Worm (Caenorhabditis elegans) whole organism, L3 larva: Measurements from ENCODE around the gene F49E12.7.

Experiments
- R02D3.7 ChIP-seq: fragments of 150-350 bp; optimal IDR thresholded peaks from 2 replicates; lab custom pipeline; 2014; ENCODE audit warnings: missing biosample characterization, missing genetic modification characterization
- aly-2 ChIP-seq: fragments of 150-350 bp; optimal IDR thresholded peaks from 2 replicates; lab custom pipeline; 2014; ENCODE audit warnings: missing biosample characterization, missing genetic modification characterization
- ama-1 ChIP-seq: fragments of 150-350 bp; optimal IDR thresholded peaks from 2 replicates; lab custom pipeline; 2018
- ceh-16 ChIP-seq: sonication (generic microtip); optimal IDR thresholded peaks from 2 replicates; lab custom pipeline; 2017; ENCODE audit warnings: missing biosample characterization, missing genetic modification characterization
- ceh-28 ChIP-seq: fragments of 150-350 bp; optimal IDR thresholded peaks from 2 replicates; lab custom pipeline; 2014; ENCODE audit warnings: missing biosample characterization, missing genetic modification reagents, missing genetic modification characterization
- egl-27 ChIP-seq: sonication (generic microtip); optimal IDR thresholded peaks from 4 replicates; lab custom pipeline; 2017; ENCODE audit warnings: missing biosample characterization, missing genetic modification reagents, missing genetic modification characterization
- egl-5 ChIP-seq: fragments of 150-350 bp; optimal IDR thresholded peaks from 2 replicates; lab custom pipeline; 2017; ENCODE audit warnings: missing biosample characterization, missing genetic modification reagents, missing genetic modification characterization, inconsistent platforms
- elt-1 ChIP-seq: fragments of 150-350 bp; optimal IDR thresholded peaks from 2 replicates; lab custom pipeline; 2014; ENCODE audit warnings: missing biosample characterization, missing genetic modification characterization
- elt-2 ChIP-seq: sonication (generic microtip); optimal IDR thresholded peaks from 2 replicates; lab custom pipeline; 2016; ENCODE audit warnings: missing genetic modification reagents, mild to moderate bottlenecking, missing genetic modification characterization, missing compliant biosample characterization
- elt-3 ChIP-seq, 3 experiments: fragments of 150-350 bp in 1 of 3; sonication (generic microtip) in 2 of 3; optimal IDR thresholded peaks; 2 replicates in 2 of 3; 4 replicates in 1 of 3; lab custom pipeline; 2014 to 2017; ENCODE audit warnings: missing biosample characterization in 3 of 3, missing genetic modification characterization in 3 of 3
- fos-1 ChIP-seq: fragments of 150-350 bp; optimal IDR thresholded peaks from 2 replicates; lab custom pipeline; 2014; ENCODE audit warnings: missing biosample characterization, missing genetic modification characterization
- jun-1 ChIP-seq: fragments of 150-350 bp; optimal IDR thresholded peaks from 2 replicates; lab custom pipeline; 2014; ENCODE audit warnings: missing biosample characterization, missing genetic modification reagents, missing genetic modification characterization
- lin-15B ChIP-seq: fragments of 150-350 bp; optimal IDR thresholded peaks from 2 replicates; lab custom pipeline; 2014; ENCODE audit warnings: missing biosample characterization, missing genetic modification characterization
- lin-39 ChIP-seq: fragments of 150-350 bp; optimal IDR thresholded peaks from 2 replicates; lab custom pipeline; 2018; ENCODE audit warnings: missing biosample characterization, missing genetic modification reagents, missing genetic modification characterization
- mdl-1 ChIP-seq: fragments of 150-350 bp; optimal IDR thresholded peaks from 2 replicates; lab custom pipeline; 2014; ENCODE audit warnings: missing biosample characterization, missing genetic modification characterization
- mml-1 ChIP-seq: fragments of 150-350 bp; sonication (generic microtip); optimal IDR thresholded peaks from 3 replicates; lab custom pipeline; 2014; ENCODE audit warnings: missing biosample characterization, missing genetic modification characterization
- nfya-1 ChIP-seq: sonication (generic microtip); optimal IDR thresholded peaks from 2 replicates; lab custom pipeline; 2017; ENCODE audit warnings: missing genetic modification characterization, mild to moderate bottlenecking, missing compliant biosample characterization, antibody characterized with exemption, moderate library complexity; ENCODE audit not compliant: insufficient read depth
- nhr-11 ChIP-seq: fragments of 150-350 bp; optimal IDR thresholded peaks from 2 replicates; lab custom pipeline; 2014; ENCODE audit warnings: missing biosample characterization, missing genetic modification characterization
- nhr-25 ChIP-seq: sonication (generic microtip); optimal IDR thresholded peaks from 2 replicates; lab custom pipeline; 2017; ENCODE audit warnings: missing biosample characterization, missing genetic modification characterization
- nhr-28 ChIP-seq: fragments of 150-350 bp; optimal IDR thresholded peaks from 2 replicates; lab custom pipeline; 2014; ENCODE audit warnings: missing biosample characterization, missing genetic modification characterization
- nhr-43 ChIP-seq: sonication (generic microtip); optimal IDR thresholded peaks from 2 replicates; lab custom pipeline; 2016; ENCODE audit warnings: mild to moderate bottlenecking, missing genetic modification characterization, missing compliant biosample characterization; ENCODE audit not compliant: poor library complexity, severe bottlenecking
- nhr-67 ChIP-seq: fragments of 150-350 bp; optimal IDR thresholded peaks from 2 replicates; lab custom pipeline; 2014; ENCODE audit warnings: missing biosample characterization, missing genetic modification characterization
- nhr-76 ChIP-seq: fragments of 150-350 bp; sonication (generic microtip); optimal IDR thresholded peaks from 5 replicates; lab custom pipeline; 2014; ENCODE audit warnings: missing biosample characterization, missing genetic modification characterization
- nhr-77 ChIP-seq: fragments of 150-350 bp; optimal IDR thresholded peaks from 2 replicates; lab custom pipeline; 2014; ENCODE audit warnings: missing biosample characterization, missing genetic modification characterization
- pha-4 ChIP-seq: fragments of 150-350 bp; optimal IDR thresholded peaks from 2 replicates; lab custom pipeline; 2014; ENCODE audit warnings: missing biosample characterization, missing genetic modification reagents, missing genetic modification characterization
- pqm-1 ChIP-seq: fragments of 150-350 bp; optimal IDR thresholded peaks from 2 replicates; lab custom pipeline; 2017; ENCODE audit warnings: missing biosample characterization, missing genetic modification characterization, inconsistent platforms
- sea-2 ChIP-seq: fragments of 150-350 bp; sonication (generic microtip); optimal IDR thresholded peaks from 4 replicates; lab custom pipeline; 2014; ENCODE audit warnings: missing biosample characterization, missing genetic modification reagents, missing genetic modification characterization
- skn-1 ChIP-seq: fragments of 150-350 bp; optimal IDR thresholded peaks from 2 replicates; lab custom pipeline; 2014; ENCODE audit warnings: missing biosample characterization, missing genetic modification characterization
- snpc-4 ChIP-seq: fragments of 150-350 bp; optimal IDR thresholded peaks from 2 replicates; lab custom pipeline; 2014; ENCODE audit warnings: missing biosample characterization, missing genetic modification characterization
- tbx-2 ChIP-seq: sonication (generic microtip); optimal IDR thresholded peaks from 2 replicates; lab custom pipeline; 2016; ENCODE audit warnings: mild to moderate bottlenecking, missing genetic modification characterization, missing compliant biosample characterization
- unc-39 ChIP-seq: sonication (generic microtip); optimal IDR thresholded peaks from 4 replicates; lab custom pipeline; 2017; ENCODE audit warnings: missing biosample characterization, missing genetic modification characterization
- unc-62 ChIP-seq: fragments of 150-350 bp; sonication (generic microtip); optimal IDR thresholded peaks from 4 replicates; lab custom pipeline; 2014; ENCODE audit warnings: missing biosample characterization, missing genetic modification reagents, missing genetic modification characterization
- ztf-11 ChIP-seq: fragments of 150-350 bp; optimal IDR thresholded peaks from 2 replicates; lab custom pipeline; 2014; ENCODE audit warnings: missing biosample characterization, missing genetic modification characterization

The F49E12.7 gene

ce11 chrII:8399064-8399463, 3.1 kb upstream of the F49E12.7 start, which contains the start of gene dod-23:
TSS of gene dod-23 (minus strand) at chrII:8399164.
- no peak for TF ChIP-seq unc-39 (tag; lab: Kevin White, UChicago)

- TF ChIP-seq R02D3.7 (tag; lab: Kevin White, UChicago) = no peak
- no peak for TF ChIP-seq elt-3 (tag; optimal IDR thresholded peaks at IDR 0.05; lab: Kevin White, UChicago)
- no peak for TF ChIP-seq aly-2 (tag; lab: Kevin White, UChicago)
- TF ChIP-seq ceh-28 (tag; lab: Kevin White, UChicago) = no peak
- no peak for TF ChIP-seq nhr-77 (tag; lab: Kevin White, UChicago)
- no peak for TF ChIP-seq nhr-11
- no peak for TF ChIP-seq mml-1
- TF ChIP-seq nhr-28 (tag; lab: Kevin White, UChicago) = no peak
- TF ChIP-seq pqm-1 (tag; lab: Kevin White, UChicago) = no peak
- no peak for TF ChIP-seq ama-1
- TF ChIP-seq, all 47 proteins: peak for 0
Measured at ce11 chrII:8394205-8394604, 1.7 kb downstream of the F49E12.7 start, which contains the start of gene F49E12.8. TSS of gene F49E12.8 (minus strand) at chrII:8394305.

ce11 chrII:8392215-8392614, 3.7 kb downstream of the F49E12.7 start:
- no peak for TF ChIP-seq nhr-76 (tag; lab: Kevin White, UChicago)
- no peak for TF ChIP-seq tbx-2 (tag; lab: Kevin White, UChicago)
- TF ChIP-seq egl-27 (tag; lab: Kevin White, UChicago) = no peak
- TF ChIP-seq pqm-1 (tag; lab: Kevin White, UChicago) = peak; percentile 73
- TF ChIP-seq elt-1 (tag; lab: Kevin White, UChicago) = no peak
- no peak for TF ChIP-seq skn-1
- TF ChIP-seq ceh-16 (tag; lab: Kevin White, UChicago) = no peak
- no peak for TF ChIP-seq nhr-25
- no peak for TF ChIP-seq ztf-11 (tag; lab: Kevin White, UChicago)
- TF ChIP-seq elt-2 (tag; lab: Kevin White, UChicago) = peak; percentile 49
- TF ChIP-seq nhr-43 (tag; lab: Kevin White, UChicago) = no peak

ce11 chrII:8390751-8391150, 5.2 kb downstream of the F49E12.7 start, which contains the start of gene F49E12.10:
TSS of gene F49E12.10 (plus strand) at chrII:8391051.
- TF ChIP-seq pqm-1 (tag; lab: Kevin White, UChicago) = peak; percentile 41
- no peak for TF ChIP-seq nhr-43 (tag; lab: Kevin White, UChicago)
- TF ChIP-seq elt-2 (tag; lab: Kevin White, UChicago) = peak; percentile 39
- TF ChIP-seq, all 47 proteins: peak for 2

- TF ChIP-seq jun-1 (tag; lab: Kevin White, UChicago) = peak; percentile 27
- peak; percentile 56 for TF ChIP-seq fos-1 (tag; lab: Kevin White, UChicago)
- TF ChIP-seq pqm-1 (tag; lab: Kevin White, UChicago) = peak; percentile 97
- no peak for TF ChIP-seq ama-1
- peak; percentile 98 for TF ChIP-seq elt-2 (tag; lab: Kevin White, UChicago)
Measured at ce11 chrII:8388001-8388513, 7.9 kb downstream of the F49E12.7 start, which contains the start of gene drd-1. TSS of gene drd-1 (plus strand) at chrII:8388051.

ce11 chrII:8386897-8387296, 9.0 kb downstream of the F49E12.7 start:
- TF ChIP-seq jun-1 (tag; lab: Kevin White, UChicago) = peak; percentile 28
- no peak for TF ChIP-seq nhr-76 (tag; lab: Kevin White, UChicago)
- no peak for TF ChIP-seq skn-1
- TF ChIP-seq pqm-1 (tag; lab: Kevin White, UChicago) = peak; percentile 89
- TF ChIP-seq elt-2 (tag; lab: Kevin White, UChicago) = peak; percentile 83

- TF ChIP-seq snpc-4 = no peak
- no peak for TF ChIP-seq unc-62
- no peak for TF ChIP-seq pha-4 (tag; lab: Kevin White, UChicago)
- no peak for TF ChIP-seq nhr-67 (tag; lab: Kevin White, UChicago)
- TF ChIP-seq skn-1 = no peak
- no peak for TF ChIP-seq sea-2 (GFP tag; lab: Kevin White, UChicago)
- peak; percentile 42 for TF ChIP-seq elt-2 (tag; lab: Kevin White, UChicago)
- TF ChIP-seq pqm-1 (tag; lab: Kevin White, UChicago) = no peak
- TF ChIP-seq nfya-1 (tag; lab: Kevin White, UChicago) = peak; percentile 77
- no peak for TF ChIP-seq mdl-1 (tag; lab: Kevin White, UChicago)
- no peak for TF ChIP-seq lin-39 (tag; lab: Kevin White, UChicago)
- TF ChIP-seq egl-5 (tag; lab: Kevin White, UChicago) = no peak
- no peak for TF ChIP-seq lin-15B (tag; lab: Kevin White, UChicago)
- TF ChIP-seq ceh-16 (tag; lab: Kevin White, UChicago) = no peak
- no peak for TF ChIP-seq nhr-77 (tag; lab: Kevin White, UChicago)
- TF ChIP-seq ztf-11 (tag; lab: Kevin White, UChicago) = no peak
- no peak for TF ChIP-seq nhr-25
Measured at ce11 chrII:8385561-8385960, 10.4 kb downstream of the F49E12.7 start.
